Worm (Caenorhabditis elegans): ENCODE results near the gene pir-1.

DNA sequence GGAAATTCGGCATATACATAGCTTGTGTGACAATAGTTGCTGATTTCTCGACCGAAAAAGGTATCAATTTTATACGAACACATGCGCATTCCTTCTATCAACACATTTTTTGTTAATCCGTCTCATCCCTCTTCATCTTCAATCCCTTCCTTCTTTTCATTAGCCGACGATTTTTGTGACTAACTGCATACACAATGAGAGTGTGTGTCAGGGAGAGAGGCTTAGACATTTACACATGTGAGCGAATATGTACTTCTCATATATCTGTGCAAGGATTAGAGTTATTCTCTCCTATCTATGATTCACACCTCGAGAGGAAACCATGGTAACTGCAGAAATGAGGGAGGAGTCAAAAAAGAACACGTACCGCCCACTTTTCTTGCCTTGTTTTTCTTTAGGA, 46.8 kb upstream of the pir-1 start:
- TF ChIP-seq ama-1 (optimal IDR thresholded peaks at IDR 0.05) (no peak), lin-39 (tag; optimal IDR thresholded peaks at IDR 0.05) (no peak), ztf-4 (tag; optimal IDR thresholded peaks at IDR 0.05) (no peak), hmg-11 (tag; optimal IDR thresholded peaks at IDR 0.05) (no peak), R02D3.7 (tag; optimal IDR thresholded peaks at IDR 0.05) (no peak), elt-1 (tag; optimal IDR thresholded peaks at IDR 0.05) (no peak), tbx-2 (tag; optimal IDR thresholded peaks at IDR 0.05) (no peak), unc-62 (GFP tag; optimal IDR thresholded peaks at IDR 0.05) (no peak), nhr-237 (tag; optimal IDR thresholded peaks at IDR 0.05) (no peak), nhr-12 (tag; optimal IDR thresholded peaks at IDR 0.05) (no peak)

Measured in whole organism, L3 larva.